Worm (Caenorhabditis elegans): ENCODE data around the gene ogdh-1.

ogdh-1 gene

DNA sequence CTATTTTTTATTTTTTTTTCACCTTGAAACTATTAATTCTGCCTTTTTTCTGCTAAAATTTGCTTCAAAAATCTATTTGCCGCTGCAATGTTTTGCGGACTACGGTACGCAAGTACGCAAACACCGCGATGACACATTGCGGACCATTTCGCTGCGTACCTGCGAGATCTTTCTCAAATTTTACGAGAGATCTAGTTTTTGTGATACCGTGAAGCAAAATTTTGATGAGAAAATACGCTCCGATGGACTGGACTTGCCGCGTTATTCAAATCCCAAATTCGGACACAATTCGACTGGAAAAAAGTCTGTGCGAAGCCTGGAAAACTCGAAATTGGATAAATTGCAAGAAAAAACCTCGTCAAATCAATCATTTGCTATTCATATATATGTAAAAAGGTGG lies 16.7 kb upstream of the ogdh-1 start (continued):
- peak; percentile 96 for TF ChIP-seq ctbp-1 (GFP tag; IDR thresholded peaks at IDR 0.05)
- peak; percentile 99 for TF ChIP-seq nhr-42 (GFP tag; IDR thresholded peaks at IDR 0.05)
- TF ChIP-seq hmg-1.1 (GFP tag; IDR thresholded peaks at IDR 0.05), result peak; percentile 98
- TF ChIP-seq ceh-44 (GFP tag; IDR thresholded peaks at IDR 0.05), result peak; percentile 78
- TF ChIP-seq Y75B8A.6 (GFP tag; IDR thresholded peaks at IDR 0.05), result peak; percentile 91
- peak; percentile 86 for TF ChIP-seq lin-1 (GFP tag; IDR thresholded peaks at IDR 0.05)
- TF ChIP-seq tra-1 (GFP tag; IDR thresholded peaks at IDR 0.05), result peak; percentile 94
- TF ChIP-seq madf-5 (GFP tag; IDR thresholded peaks at IDR 0.05), result peak in 1 of 2 experiments; percentile 96; a peak in 2 of 4 replicates
- TF ChIP-seq madf-9 (GFP tag; conservative IDR thresholded peaks at IDR 0.05), result peak; percentile 95
- peak; percentile 98 for TF ChIP-seq lin-29 (GFP tag; IDR thresholded peaks at IDR 0.05)
- peak; percentile 97 for TF ChIP-seq T26A8.4 (GFP tag; IDR thresholded peaks at IDR 0.05)
- peak; percentile 58; the same call in 1 of the 2 replicates for TF ChIP-seq snpc-1.2 (GFP tag; IDR thresholded peaks at IDR 0.05)

ce11 chrIV:4715785-4716184 lies 12.0 kb upstream of the ogdh-1 start, which contains the start of gene miro-1:
miro-1 (minus strand) TSS chrIV:4715807.
- TF ChIP-seq lin-38 (GFP tag; IDR thresholded peaks at IDR 0.05), result peak; percentile 85

- TF ChIP-seq hif-1 (tag; optimal IDR thresholded peaks at IDR 0.05), result peak in 1 of 2 experiments; percentile 76
- TF ChIP-seq nhr-28 (tag; optimal IDR thresholded peaks at IDR 0.05), result no peak
- TF ChIP-seq arid-1 (GFP tag; conservative IDR thresholded peaks at IDR 0.05), result no peak
- no peak for TF ChIP-seq nhr-111 (GFP tag; optimal IDR thresholded peaks at IDR 0.05)
- no peak for TF ChIP-seq lir-3 (tag; optimal IDR thresholded peaks at IDR 0.05)
- TF ChIP-seq dve-1 (tag; optimal IDR thresholded peaks at IDR 0.05; ENCODE audit: insufficient read depth), result peak; percentile 17
- TF ChIP-seq jun-1 (tag; optimal IDR thresholded peaks at IDR 0.05), result no peak
- TF ChIP-seq lin-38 (GFP tag; IDR thresholded peaks at IDR 0.05), result peak; percentile 54
- TF ChIP-seq tag-97 (GFP tag; IDR thresholded peaks at IDR 0.05), result no peak
- no peak for TF ChIP-seq fkh-10 (GFP tag; optimal IDR thresholded peaks at IDR 0.05)
- TF ChIP-seq zip-11 (GFP tag; IDR thresholded peaks at IDR 0.05), result no peak
- TF ChIP-seq lin-39 (tag; optimal IDR thresholded peaks at IDR 0.05), result no peak
- TF ChIP-seq dmd-9 (GFP tag; IDR thresholded peaks at IDR 0.05), result no peak
- TF ChIP-seq ceh-20 (GFP tag; IDR thresholded peaks at IDR 0.05), result no peak
- TF ChIP-seq mdt-29 (GFP tag; IDR thresholded peaks at IDR 0.05), result no peak
- TF ChIP-seq lsy-2 (tag; optimal IDR thresholded peaks at IDR 0.05), result peak in 1 of 2 experiments; percentile 67
- peak in 1 of 2 experiments; percentile 91 for TF ChIP-seq unc-62 (GFP tag; optimal IDR thresholded peaks at IDR 0.05 in 1 of 2)
- no peak for TF ChIP-seq unc-62 (tag; optimal IDR thresholded peaks at IDR 0.05)
- no peak for TF ChIP-seq ama-1 (optimal IDR thresholded peaks at IDR 0.05)
- no peak for TF ChIP-seq nhr-42 (GFP tag; IDR thresholded peaks at IDR 0.05)
- TF ChIP-seq php-3 (GFP tag; IDR thresholded peaks at IDR 0.05), result no peak
- TF ChIP-seq dmd-8 (GFP tag; IDR thresholded peaks at IDR 0.05), result no peak
- TF ChIP-seq mes-2 (tag; optimal IDR thresholded peaks at IDR 0.05; ENCODE audit: poor library complexity, severe bottlenecking), result peak; percentile 92
- TF ChIP-seq ztf-11 (tag; optimal IDR thresholded peaks at IDR 0.05), result no peak
- peak; percentile 16 for TF ChIP-seq aha-1 (tag)
- TF ChIP-seq rbr-2 (tag; optimal IDR thresholded peaks at IDR 0.05), result peak; percentile 25
- no peak for TF ChIP-seq F37D6.2 (tag; optimal IDR thresholded peaks at IDR 0.05)
- TF ChIP-seq hlh-30 (tag; optimal IDR thresholded peaks at IDR 0.05; ENCODE audit: insufficient read depth), result no peak
- no peak for TF ChIP-seq nhr-237 (tag; optimal IDR thresholded peaks at IDR 0.05)
- no peak for TF ChIP-seq ZK337.2 (GFP tag; IDR thresholded peaks at IDR 0.05)
- no peak for TF ChIP-seq ctbp-1 (GFP tag; IDR thresholded peaks at IDR 0.05)
- no peak for TF ChIP-seq saeg-2 (GFP tag; IDR thresholded peaks at IDR 0.05)
- no peak for TF ChIP-seq madf-9 (GFP tag; conservative IDR thresholded peaks at IDR 0.05)
- peak; percentile 86 for TF ChIP-seq unc-130 (GFP tag; optimal IDR thresholded peaks at IDR 0.05)
- TF ChIP-seq hlh-11 (tag; optimal IDR thresholded peaks at IDR 0.05), result no peak
- no peak for TF ChIP-seq gei-8 (GFP tag; optimal IDR thresholded peaks at IDR 0.05)
Observed at ce11 chrIV:4712376-4712775, 8.6 kb upstream of the ogdh-1 start, which contains the start of gene yars-2. yars-2 (minus strand) TSS chrIV:4712624.

Measured in whole organism, L4 larva.